Fruit fly (Drosophila melanogaster) whole organism, adult: ENCODE data around the gene shv.

Experiments used
- CG11617 ChIP-seq: fragments of 200-800 bp; sonication (Bioruptor generic); optimal IDR thresholded peaks from 2 replicates; lab custom pipeline; 2017; ENCODE audit warnings: mild to moderate bottlenecking, missing biosample characterization, missing genetic modification reagents, missing genetic modification characterization
- CG14711 ChIP-seq: fragments of 200-800 bp; sonication (Bioruptor generic); optimal IDR thresholded peaks from 2 replicates; lab custom pipeline; 2018; ENCODE audit warnings: missing biosample characterization, mild to moderate bottlenecking, missing genetic modification characterization, moderate library complexity
- CG33017 ChIP-seq: fragments of 200-800 bp; sonication (Bioruptor generic); optimal IDR thresholded peaks from 2 replicates; lab custom pipeline; 2018; ENCODE audit warnings: missing biosample characterization, mild to moderate bottlenecking, missing genetic modification characterization, moderate library complexity
- CG7045 ChIP-seq: fragments of 200-800 bp; sonication (Bioruptor generic); optimal IDR thresholded peaks from 2 replicates; lab custom pipeline; 2017; ENCODE audit warnings: missing biosample characterization, mild to moderate bottlenecking, missing genetic modification characterization
- bab1 ChIP-seq: fragments of 200-800 bp; sonication (Bioruptor generic); optimal IDR thresholded peaks from 3 replicates; lab custom pipeline; 2019; ENCODE audit warnings: missing biosample characterization, mild to moderate bottlenecking, missing genetic modification characterization, moderate library complexity
- cic ChIP-seq: fragments of 200-800 bp; sonication (Bioruptor generic); optimal IDR thresholded peaks from 2 replicates; lab custom pipeline; 2017; ENCODE audit warnings: missing biosample characterization, mild to moderate bottlenecking, missing genetic modification characterization, moderate library complexity
- cnc ChIP-seq, 2 experiments: fragments of >200 bp; optimal IDR thresholded peaks; 2 replicates each; lab custom pipeline; 2017
- kay ChIP-seq: fragments of 200-800 bp; sonication (Bioruptor generic); peaks from one replicate; lab custom pipeline; 2016; ENCODE audit warnings: missing biosample characterization, missing genetic modification characterization, borderline replicate concordance
- ovo ChIP-seq: fragments of 200-800 bp; sonication (Bioruptor generic); optimal IDR thresholded peaks from 2 replicates; lab custom pipeline; 2016; ENCODE audit warnings: missing biosample characterization, missing genetic modification characterization
- pad ChIP-seq: fragments of 200-800 bp; sonication (Bioruptor generic); optimal IDR thresholded peaks from 3 replicates; lab custom pipeline; 2017; ENCODE audit warnings: missing biosample characterization, missing genetic modification characterization, mild to moderate bottlenecking, moderate library complexity, missing genetic modification reagents

dm6 chr2L:423160-423559 is 29.7 kb upstream of the shv start:
- TF ChIP-seq cic (no peak), CG14711 (tag; lab: Kevin White, UChicago) (no peak), CG11617 (no peak), kay (GFP tag; lab: Kevin White, UChicago) (no peak), cnc (optimal IDR thresholded peaks at IDR 0.05; lab: Kevin White, UChicago) (no peak), bab1 (GFP tag; lab: Kevin White, UChicago) (no peak), CG7045 (GFP tag; lab: Kevin White, UChicago) (no peak), pad (GFP tag; lab: Kevin White, UChicago) (no peak), CG33017 (tag; lab: Kevin White, UChicago) (no peak), ovo (GFP tag; lab: Kevin White, UChicago) (no peak)
